Fruit fly (Drosophila melanogaster): ENCODE measurements around the gene CG31525.

DNA sequence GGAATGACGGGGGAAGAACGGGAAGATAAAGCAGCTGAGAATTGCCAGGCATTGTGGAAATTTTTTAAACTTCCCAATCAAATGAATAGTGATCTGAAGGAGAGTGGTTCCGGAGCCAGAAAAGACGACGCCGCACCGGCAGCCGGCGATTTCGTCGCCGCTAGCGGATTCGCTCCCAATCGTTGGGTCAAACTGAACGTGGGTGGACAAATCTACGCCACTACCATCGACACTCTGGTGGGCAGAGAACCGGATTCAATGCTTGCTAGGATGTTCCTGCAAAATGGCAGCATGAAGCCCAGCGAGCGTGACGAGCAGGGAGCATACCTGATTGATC, 26.4 kb upstream of the CG31525 start, which contains the start of gene CG14647:
- no peak for TF ChIP-seq CG15336 (GFP tag; IDR thresholded peaks at IDR 0.05)
- TF ChIP-seq CG6276 (GFP tag; optimal IDR thresholded peaks at IDR 0.05): no peak
- no peak for TF ChIP-seq lz (GFP tag; optimal IDR thresholded peaks at IDR 0.05)

Measured in whole organism, prepupa.